Worm (Caenorhabditis elegans) whole organism, L1 larva: ENCODE results near the gene smg-7.

Source experiments
- C16A3.4 ChIP-seq: fragments of 150-350 bp; optimal IDR thresholded peaks from 2 replicates; lab custom pipeline; 2014; ENCODE audit warnings: missing biosample characterization, missing genetic modification characterization
- C34B4.2 ChIP-seq: sonication (generic microtip); optimal IDR thresholded peaks from 2 replicates; lab custom pipeline; 2017; ENCODE audit warnings: mild to moderate bottlenecking, missing genetic modification characterization, missing compliant biosample characterization
- F16B12.6 ChIP-seq: fragments of 150-350 bp; optimal IDR thresholded peaks from 2 replicates; lab custom pipeline; 2014; ENCODE audit warnings: missing biosample characterization, missing genetic modification characterization
- Y116A8C.19 ChIP-seq: sonication (generic microtip); optimal IDR thresholded peaks from 2 replicates; lab custom pipeline; 2016; ENCODE audit warnings: missing compliant biosample characterization, missing genetic modification characterization, borderline replicate concordance
- aha-1 ChIP-seq: fragments of 150-350 bp; optimal IDR thresholded peaks from 2 replicates; lab custom pipeline; 2014; ENCODE audit warnings: missing biosample characterization, missing genetic modification characterization
- alr-1 ChIP-seq: fragments of 200-800 bp; sonication (Bioruptor generic); optimal IDR thresholded peaks from 2 replicates; lab custom pipeline; 2018; ENCODE audit warnings: borderline replicate concordance, mild to moderate bottlenecking, missing genetic modification characterization, missing compliant biosample characterization
- ama-1 ChIP-seq: fragments of 150-350 bp; optimal IDR thresholded peaks from 2 replicates; lab custom pipeline; 2014
- blmp-1 ChIP-seq: fragments of 150-350 bp; optimal IDR thresholded peaks from 2 replicates; lab custom pipeline; 2014; ENCODE audit warnings: missing biosample characterization, missing genetic modification characterization
- ceh-8 ChIP-seq: fragments of 200-800 bp; sonication (Bioruptor generic); optimal IDR thresholded peaks from 2 replicates; lab custom pipeline; 2018; ENCODE audit warnings: mild to moderate bottlenecking, missing genetic modification characterization, moderate library complexity, missing compliant biosample characterization
- ceh-82 ChIP-seq, 3 experiments: fragments of 150-350 bp in 1 of 3; sonication (generic microtip) in 2 of 3; optimal IDR thresholded peaks; 2 replicates each; lab custom pipeline; 2014 to 2017; ENCODE audit warnings: missing biosample characterization in 3 of 3, missing genetic modification characterization in 3 of 3
- ceh-90 ChIP-seq: sonication (generic microtip); optimal IDR thresholded peaks from 2 replicates; lab custom pipeline; 2016; ENCODE audit warnings: missing genetic modification characterization, missing compliant biosample characterization
- ces-1 ChIP-seq: fragments of 150-350 bp; optimal IDR thresholded peaks from 2 replicates; lab custom pipeline; 2014; ENCODE audit warnings: missing biosample characterization, missing genetic modification reagents, missing genetic modification characterization
- dpl-1 ChIP-seq, 3 experiments: fragments of 150-350 bp in 2 of 3; sonication (generic microtip) in 1 of 3; optimal IDR thresholded peaks; 2 replicates each; lab custom pipeline; 2014 to 2017; ENCODE audit warnings: missing biosample characterization in 3 of 3, missing genetic modification characterization in 3 of 3, missing genetic modification reagents in 3 of 3
- efl-1 ChIP-seq, 4 experiments: fragments of 150-350 bp; optimal IDR thresholded peaks in 3 of 4; peaks in 1 of 4; 1 replicate in 1 of 4; 2 replicates in 3 of 4; lab custom pipeline; 2014; ENCODE audit warnings: missing biosample characterization in 2 of 4, missing genetic modification characterization in 2 of 4, missing genetic modification reagents in 2 of 4
- egl-13 ChIP-seq: sonication (generic microtip); optimal IDR thresholded peaks from 2 replicates; lab custom pipeline; 2016; ENCODE audit warnings: missing genotype, missing genetic modification reagents, missing genetic modification characterization, missing compliant biosample characterization
- elt-2 ChIP-seq: sonication (generic microtip); optimal IDR thresholded peaks from 2 replicates; lab custom pipeline; 2016; ENCODE audit warnings: missing genetic modification characterization, mild to moderate bottlenecking, inconsistent platforms, missing compliant biosample characterization, missing genetic modification reagents
- elt-3 ChIP-seq, 6 experiments: fragments of 150-350 bp in 1 of 6; sonication (generic microtip); optimal IDR thresholded peaks; 2 replicates each; lab custom pipeline; 2017 to 2018; ENCODE audit warnings: missing biosample characterization in 6 of 6, missing genetic modification characterization in 6 of 6, inconsistent platforms in 1 of 6
- ets-5 ChIP-seq: fragments of 200-800 bp; sonication (Bioruptor generic); IDR thresholded peaks from 2 replicates; pipeline ENCODE4 v1.3.6; 2022; ENCODE audit warnings: missing genetic modification characterization, missing compliant biosample characterization
- fkh-4 ChIP-seq: sonication (generic microtip); optimal IDR thresholded peaks from 2 replicates; lab custom pipeline; 2016; ENCODE audit warnings: missing compliant biosample characterization, missing genetic modification characterization, borderline replicate concordance
- fkh-8 ChIP-seq: sonication (generic microtip); optimal IDR thresholded peaks from 2 replicates; lab custom pipeline; 2016; ENCODE audit warnings: mild to moderate bottlenecking, missing genetic modification characterization, missing compliant biosample characterization
- fos-1 ChIP-seq: fragments of 150-350 bp; optimal IDR thresholded peaks from 2 replicates; lab custom pipeline; 2014; ENCODE audit warnings: missing biosample characterization, missing genetic modification characterization
- isw-1 ChIP-seq: fragments of 200-800 bp; sonication (Bioruptor generic); IDR thresholded peaks from 2 replicates; pipeline ENCODE4 v1.3.6; 2022; ENCODE audit warnings: missing genetic modification characterization, missing compliant biosample characterization
- jun-1 ChIP-seq: fragments of 150-350 bp; optimal IDR thresholded peaks from 2 replicates; lab custom pipeline; 2014; ENCODE audit warnings: missing biosample characterization, missing genetic modification reagents, missing genetic modification characterization
- lin-14 ChIP-seq: fragments of 200-800 bp; sonication (Bioruptor generic); optimal IDR thresholded peaks from 2 replicates; lab custom pipeline; 2018; ENCODE audit warnings: mild to moderate bottlenecking, missing genetic modification characterization, moderate library complexity, missing compliant biosample characterization
- lin-35 ChIP-seq, 2 experiments: fragments of 150-350 bp; optimal IDR thresholded peaks; 2 replicates each; lab custom pipeline; 2014; ENCODE audit warnings: missing biosample characterization in 2 of 2, missing genetic modification characterization in 2 of 2, missing genetic modification reagents in 2 of 2
- lin-39 ChIP-seq: fragments of 150-350 bp; optimal IDR thresholded peaks from 2 replicates; lab custom pipeline; 2014; ENCODE audit warnings: missing biosample characterization, missing genetic modification reagents, missing genetic modification characterization
- lir-3 ChIP-seq: sonication (generic microtip); optimal IDR thresholded peaks from 2 replicates; lab custom pipeline; 2016; ENCODE audit warnings: mild to moderate bottlenecking, missing genetic modification characterization, moderate library complexity, missing compliant biosample characterization; ENCODE audit not compliant: poor library complexity
- mab-9 ChIP-seq: fragments of 200-800 bp; sonication (Bioruptor generic); IDR thresholded peaks from 2 replicates; pipeline ENCODE4 v1.3.6; 2022; ENCODE audit warnings: missing genetic modification reagents, missing genetic modification characterization, missing compliant biosample characterization
- mdl-1 ChIP-seq, 2 experiments: fragments of 150-350 bp; optimal IDR thresholded peaks; 2 replicates each; lab custom pipeline; 2014 to 2017; ENCODE audit warnings: missing biosample characterization in 2 of 2, missing genetic modification characterization in 2 of 2, inconsistent platforms in 1 of 2
- mep-1 ChIP-seq: fragments of 150-350 bp; optimal IDR thresholded peaks from 2 replicates; lab custom pipeline; 2014; ENCODE audit warnings: missing biosample characterization, missing genetic modification characterization
- nhr-19 ChIP-seq: fragments of 200-800 bp; sonication (Bioruptor generic); conservative IDR thresholded peaks from 2 replicates; pipeline ENCODE4 v1.3.6; 2022; ENCODE audit warnings: missing genetic modification characterization, missing compliant biosample characterization
- nhr-20 ChIP-seq: sonication (generic microtip); optimal IDR thresholded peaks from 2 replicates; lab custom pipeline; 2016; ENCODE audit warnings: mild to moderate bottlenecking, missing genetic modification characterization, missing compliant biosample characterization
- nhr-47 ChIP-seq: sonication (generic microtip); optimal IDR thresholded peaks from 2 replicates; lab custom pipeline; 2016; ENCODE audit warnings: mild to moderate bottlenecking, missing genetic modification characterization, moderate library complexity, missing compliant biosample characterization
- nhr-71 ChIP-seq: sonication (generic microtip); optimal IDR thresholded peaks from 2 replicates; lab custom pipeline; 2016; ENCODE audit warnings: mild to moderate bottlenecking, missing genetic modification characterization, moderate library complexity, missing compliant biosample characterization
- nhr-76 ChIP-seq: sonication (generic microtip); optimal IDR thresholded peaks from 2 replicates; lab custom pipeline; 2017; ENCODE audit warnings: missing biosample characterization, missing genetic modification characterization
- pag-3 ChIP-seq: sonication (generic microtip); optimal IDR thresholded peaks from 2 replicates; lab custom pipeline; 2017; ENCODE audit warnings: missing genetic modification characterization, mild to moderate bottlenecking, missing compliant biosample characterization, antibody characterized with exemption, borderline replicate concordance; ENCODE audit not compliant: insufficient read depth
- pax-3 ChIP-seq: fragments of 200-800 bp; sonication (Bioruptor generic); optimal IDR thresholded peaks from 2 replicates; lab custom pipeline; 2018; ENCODE audit warnings: mild to moderate bottlenecking, missing genetic modification characterization, moderate library complexity, missing compliant biosample characterization
- pqm-1 ChIP-seq: sonication (generic microtip); optimal IDR thresholded peaks from 3 replicates; lab custom pipeline; 2017; ENCODE audit warnings: missing biosample characterization, missing genetic modification characterization
- snpc-4 ChIP-seq: fragments of 150-350 bp; optimal IDR thresholded peaks from 2 replicates; lab custom pipeline; 2014; ENCODE audit warnings: missing biosample characterization, missing genetic modification characterization
- snu-23 ChIP-seq: sonication (generic microtip); optimal IDR thresholded peaks from 2 replicates; lab custom pipeline; 2016; ENCODE audit warnings: missing genetic modification characterization, missing compliant biosample characterization
- sox-4 ChIP-seq: sonication (generic microtip); optimal IDR thresholded peaks from 2 replicates; lab custom pipeline; 2016; ENCODE audit warnings: missing genetic modification characterization, missing compliant biosample characterization
- sptf-1 ChIP-seq: fragments of 150-350 bp; optimal IDR thresholded peaks from 2 replicates; lab custom pipeline; 2014; ENCODE audit warnings: missing biosample characterization, missing genetic modification characterization
- swsn-7 ChIP-seq: sonication (generic microtip); optimal IDR thresholded peaks from 2 replicates; lab custom pipeline; 2016; ENCODE audit warnings: missing genetic modification characterization, missing compliant biosample characterization
- tbx-2 ChIP-seq: sonication (generic microtip); optimal IDR thresholded peaks from 2 replicates; lab custom pipeline; 2016; ENCODE audit warnings: missing genetic modification characterization, missing compliant biosample characterization
- tlp-1 ChIP-seq: fragments of 150-350 bp; optimal IDR thresholded peaks from 2 replicates; lab custom pipeline; 2014; ENCODE audit warnings: missing biosample characterization, missing genetic modification characterization
- unc-130 ChIP-seq: fragments of 150-350 bp; optimal IDR thresholded peaks from 2 replicates; lab custom pipeline; 2017; ENCODE audit warnings: missing biosample characterization, missing genetic modification characterization, inconsistent platforms
- unc-62 ChIP-seq: fragments of 150-350 bp; optimal IDR thresholded peaks from 2 replicates; lab custom pipeline; 2014; ENCODE audit warnings: missing biosample characterization, missing genetic modification reagents, missing genetic modification characterization
- unc-86 ChIP-seq: sonication (generic microtip); optimal IDR thresholded peaks from 2 replicates; lab custom pipeline; 2016; ENCODE audit warnings: missing genetic modification characterization, missing compliant biosample characterization
- xbp-1 ChIP-seq: sonication (generic microtip); optimal IDR thresholded peaks from 2 replicates; lab custom pipeline; 2016; ENCODE audit warnings: missing genetic modification characterization, missing compliant biosample characterization
- zip-4 ChIP-seq: fragments of 200-800 bp; sonication (Bioruptor generic); optimal IDR thresholded peaks from 2 replicates; lab custom pipeline; 2018; ENCODE audit warnings: mild to moderate bottlenecking, missing genetic modification characterization, moderate library complexity, missing compliant biosample characterization
- ztf-4 ChIP-seq: fragments of 150-350 bp; optimal IDR thresholded peaks from 2 replicates; lab custom pipeline; 2014; ENCODE audit warnings: missing biosample characterization, missing genetic modification characterization

The smg-7 gene

ce11 chrIV:6767240-6767639 is 25.0 kb upstream of the smg-7 start (continued):
- no peak for TF ChIP-seq pax-3
- no peak for TF ChIP-seq lin-39
- peak in 1 of 2 experiments; percentile 39 for TF ChIP-seq mdl-1 (tag; optimal IDR thresholded peaks at IDR 0.05; lab: Kevin White, UChicago)
- TF ChIP-seq mab-9 (GFP tag; lab: Robert Waterston, UW), result no peak
- peak; percentile 19 for TF ChIP-seq nhr-20
- peak; percentile 52 to 58 for TF ChIP-seq efl-1 (optimal IDR thresholded peaks at IDR 0.05; lab: Kevin White, UChicago)
- peak in 1 of 2 experiments; percentile 30 for TF ChIP-seq efl-1 (GFP tag; optimal IDR thresholded peaks at IDR 0.05 in 1 of 2; lab: Kevin White, UChicago)
- peak; percentile 32 for TF ChIP-seq lir-3 (tag; lab: Kevin White, UChicago)
- TF ChIP-seq fkh-8 (tag; lab: Kevin White, UChicago), result peak; percentile 71
- TF ChIP-seq nhr-47 (tag; lab: Kevin White, UChicago), result peak; percentile 42
- TF ChIP-seq ztf-4 (tag; lab: Kevin White, UChicago), result no peak
- no peak for TF ChIP-seq fkh-4 (tag; lab: Kevin White, UChicago)
- TF ChIP-seq alr-1 (tag; lab: Kevin White, UChicago), result no peak
- TF ChIP-seq unc-130, result no peak
- TF ChIP-seq nhr-71 (tag; lab: Kevin White, UChicago), result peak; percentile 75
- peak; percentile 64 for TF ChIP-seq blmp-1 (tag; lab: Kevin White, UChicago)
- TF ChIP-seq egl-13 (tag; lab: Kevin White, UChicago), result peak; percentile 50
- TF ChIP-seq ets-5 (GFP tag; lab: Robert Waterston, UW), result 0 out of 2 replicates have a peak, but pooled peaks have one; percentile 70
- no peak for TF ChIP-seq ceh-90 (tag; lab: Kevin White, UChicago)
- TF ChIP-seq snpc-4 (tag; lab: Kevin White, UChicago), result no peak
- TF ChIP-seq ceh-82 (tag; optimal IDR thresholded peaks at IDR 0.05; lab: Kevin White, UChicago), result peak; percentile 18 to 75 (median 41)
- peak; percentile 61 for TF ChIP-seq snu-23 (GFP tag; lab: Kevin White, UChicago)
- no peak for TF ChIP-seq elt-3 (tag; optimal IDR thresholded peaks at IDR 0.05; lab: Kevin White, UChicago)
- no peak for TF ChIP-seq sox-4 (tag; lab: Kevin White, UChicago)
- no peak for TF ChIP-seq aha-1 (tag; lab: Kevin White, UChicago)
- peak; percentile 42 to 46 for TF ChIP-seq lin-35 (GFP tag; optimal IDR thresholded peaks at IDR 0.05; lab: Kevin White, UChicago)
- no peak for TF ChIP-seq ces-1
- TF ChIP-seq pag-3 (tag; lab: Kevin White, UChicago), result no peak
- TF ChIP-seq nhr-19 (GFP tag; lab: Robert Waterston, UW), result no peak
- no peak for TF ChIP-seq pqm-1 (tag; lab: Kevin White, UChicago)
- TF ChIP-seq fos-1 (tag; lab: Kevin White, UChicago), result peak; percentile 25
- no peak for TF ChIP-seq nhr-76 (tag; lab: Kevin White, UChicago)
- no peak for TF ChIP-seq sptf-1
- no peak for TF ChIP-seq tlp-1 (tag; lab: Kevin White, UChicago)
- TF ChIP-seq unc-86 (tag; lab: Kevin White, UChicago), result peak; percentile 52
- TF ChIP-seq elt-2, result peak; percentile 28
- peak; percentile 21 for TF ChIP-seq C16A3.4 (tag; lab: Kevin White, UChicago)
- TF ChIP-seq ceh-8, result no peak
- no peak for TF ChIP-seq zip-4 (GFP tag; lab: Kevin White, UChicago)
- TF ChIP-seq tbx-2 (tag; lab: Kevin White, UChicago), result peak; percentile 58

- TF ChIP-seq F16B12.6 (tag; lab: Kevin White, UChicago), result no peak
- no peak for TF ChIP-seq efl-1 (optimal IDR thresholded peaks at IDR 0.05; lab: Kevin White, UChicago)
- no peak for TF ChIP-seq efl-1 (GFP tag; optimal IDR thresholded peaks at IDR 0.05 in 1 of 2; lab: Kevin White, UChicago)
- no peak for TF ChIP-seq pax-3
- TF ChIP-seq fos-1 (tag; lab: Kevin White, UChicago), result no peak
- no peak for TF ChIP-seq dpl-1 (GFP tag; optimal IDR thresholded peaks at IDR 0.05; lab: Kevin White, UChicago)
- TF ChIP-seq mab-9 (GFP tag; lab: Robert Waterston, UW), result no peak
- TF ChIP-seq blmp-1 (tag; lab: Kevin White, UChicago), result no peak
- TF ChIP-seq unc-62 (GFP tag; lab: Kevin White, UChicago), result no peak
- no peak for TF ChIP-seq isw-1 (GFP tag; lab: Robert Waterston, UW)
- no peak for TF ChIP-seq ama-1 (lab: Kevin White, UChicago)
- no peak for TF ChIP-seq C34B4.2 (tag; lab: Kevin White, UChicago)
- TF ChIP-seq mdl-1 (tag; optimal IDR thresholded peaks at IDR 0.05; lab: Kevin White, UChicago), result no peak
- TF ChIP-seq swsn-7 (tag; lab: Kevin White, UChicago), result no peak
- TF ChIP-seq mep-1 (tag; lab: Kevin White, UChicago), result no peak
- no peak for TF ChIP-seq Y116A8C.19 (tag; lab: Kevin White, UChicago)
- no peak for TF ChIP-seq nhr-76 (tag; lab: Kevin White, UChicago)
- no peak for TF ChIP-seq xbp-1
- no peak for TF ChIP-seq jun-1 (tag; lab: Kevin White, UChicago)
- TF ChIP-seq lin-14, result no peak
Measured at ce11 chrIV:6762416-6762815, 20.2 kb upstream of the smg-7 start, which contains the start of gene spd-3. Gene spd-3, plus strand, starts transcription at chrIV:6762716.
